Worm (Caenorhabditis elegans) whole organism, midembryonic: ENCODE measurements around the gene srz-82.

Experiments
- T22C8.4 ChIP-seq: fragments of 200-800 bp; sonication (Bioruptor generic); IDR thresholded peaks from 2 replicates; pipeline ENCODE4 v1.3.6; 2022; ENCODE audit warnings: missing genetic modification characterization, missing compliant biosample characterization
- cog-1 ChIP-seq: sonication (generic microtip); optimal IDR thresholded peaks from 2 replicates; lab custom pipeline; 2016; ENCODE audit warnings: missing genetic modification characterization, missing compliant biosample characterization
- flt-1 ChIP-seq: fragments of 200-800 bp; sonication (Bioruptor generic); IDR thresholded peaks from 2 replicates; pipeline ENCODE4 v1.3.6; 2022; ENCODE audit warnings: missing genetic modification characterization, missing compliant biosample characterization
- klf-2 ChIP-seq: fragments of 200-800 bp; sonication (Bioruptor generic); conservative IDR thresholded peaks from 2 replicates; pipeline ENCODE4 v1.3.6; 2022; ENCODE audit warnings: missing genetic modification reagents, missing genetic modification characterization, missing compliant biosample characterization
- med-1 ChIP-seq: sonication (generic microtip); optimal IDR thresholded peaks from 2 replicates; lab custom pipeline; 2017; ENCODE audit warnings: missing genetic modification characterization, mild to moderate bottlenecking, missing compliant biosample characterization, antibody characterized with exemption, missing genetic modification reagents; ENCODE audit not compliant: insufficient read depth
- ref-1 ChIP-seq: fragments of 200-800 bp; sonication (Bioruptor generic); conservative IDR thresholded peaks from 2 replicates; pipeline ENCODE4 v1.3.6; 2022; ENCODE audit warnings: missing genetic modification reagents, missing genetic modification characterization, missing compliant biosample characterization
- tab-1 ChIP-seq: fragments of 200-800 bp; sonication (Bioruptor generic); IDR thresholded peaks from 2 replicates; pipeline ENCODE4 v1.3.6; 2022; ENCODE audit warnings: missing genetic modification characterization, missing compliant biosample characterization
- ztf-23 ChIP-seq: fragments of 200-800 bp; sonication (Bioruptor generic); IDR thresholded peaks from 2 replicates; pipeline ENCODE4 v1.3.6; 2022; ENCODE audit warnings: missing genetic modification reagents, missing genetic modification characterization, missing compliant biosample characterization
- ztf-29 ChIP-seq: fragments of 200-800 bp; sonication (Bioruptor generic); IDR thresholded peaks from 2 replicates; pipeline ENCODE4 v1.3.6; 2022; ENCODE audit warnings: missing genetic modification reagents, missing genetic modification characterization, missing compliant biosample characterization

Gene srz-82

ce11 chrIV:3526144-3526797 is 43.6 kb downstream of the srz-82 start:
- TF ChIP-seq ztf-29 (no peak), ref-1 (GFP tag; lab: Robert Waterston, UW) (no peak), cog-1 (tag; lab: Kevin White, UChicago) (no peak), T22C8.4 (GFP tag; lab: Robert Waterston, UW) (no peak), med-1 (GFP tag; lab: Kevin White, UChicago) (no peak), ztf-23 (GFP tag; lab: Robert Waterston, UW) (no peak), flt-1 (no peak), klf-2 (GFP tag; lab: Robert Waterston, UW) (no peak), tab-1 (GFP tag; lab: Robert Waterston, UW) (no peak)

- no peak for TF ChIP-seq ztf-29
- TF ChIP-seq flt-1: no peak
Observed at ce11 chrIV:3526831-3527404, 44.2 kb downstream of the srz-82 start, which contains the start of gene M57.2. Gene M57.2 (plus strand): TSS chrIV:3527354.

- TF ChIP-seq T22C8.4 (GFP tag; lab: Robert Waterston, UW): peak; percentile 44; the same call in 1 of the 2 replicates
- no peak for TF ChIP-seq tab-1 (GFP tag; lab: Robert Waterston, UW)
Observed at ce11 chrIV:3527878-3528277, 45.2 kb downstream of the srz-82 start.

- TF ChIP-seq klf-2 (GFP tag; lab: Robert Waterston, UW) (no peak), T22C8.4 (GFP tag; lab: Robert Waterston, UW) (peak; percentile 66; the same call in 1 of the 2 replicates)
Observed at ce11 chrIV:3531535-3531934, 48.8 kb downstream of the srz-82 start.

ce11 chrIV:3532167-3532566 is 49.5 kb downstream of the srz-82 start, which contains the start of gene M57.1:
Gene M57.1 (plus strand): TSS chrIV:3532467.
- TF ChIP-seq cog-1 (tag; lab: Kevin White, UChicago): no peak
- TF ChIP-seq ref-1 (GFP tag; lab: Robert Waterston, UW): no peak
- TF ChIP-seq ztf-29: no peak
- TF ChIP-seq tab-1 (GFP tag; lab: Robert Waterston, UW): no peak
- no peak for TF ChIP-seq T22C8.4 (GFP tag; lab: Robert Waterston, UW)
- TF ChIP-seq flt-1: no peak
- TF ChIP-seq med-1 (GFP tag; lab: Kevin White, UChicago): no peak
- no peak for TF ChIP-seq klf-2 (GFP tag; lab: Robert Waterston, UW)
- TF ChIP-seq ztf-23 (GFP tag; lab: Robert Waterston, UW): no peak

ce11 chrIV:3532989-3533388 is 50.3 kb downstream of the srz-82 start:
- TF ChIP-seq ztf-23 (GFP tag; lab: Robert Waterston, UW) (no peak), tab-1 (GFP tag; lab: Robert Waterston, UW) (no peak), med-1 (GFP tag; lab: Kevin White, UChicago) (no peak), ref-1 (GFP tag; lab: Robert Waterston, UW) (no peak), ztf-29 (no peak), flt-1 (no peak), T22C8.4 (GFP tag; lab: Robert Waterston, UW) (no peak), cog-1 (tag; lab: Kevin White, UChicago) (no peak), klf-2 (GFP tag; lab: Robert Waterston, UW) (no peak)
